Worm (Caenorhabditis elegans) whole organism, young adult: Measurements from ENCODE around the gene K09C6.8.

Source experiments
- F57A8.1 ChIP-seq: fragments of 200-800 bp; sonication (Bioruptor generic); optimal IDR thresholded peaks from 2 replicates; lab custom pipeline; 2018; ENCODE audit warnings: mild to moderate bottlenecking, missing genetic modification characterization, moderate library complexity, missing compliant biosample characterization
- Y79H2A.3 ChIP-seq: fragments of 200-800 bp; sonication (Bioruptor generic); conservative IDR thresholded peaks from 2 replicates; pipeline ENCODE4 v1.3.6; 2022; ENCODE audit warnings: missing genetic modification reagents, missing genetic modification characterization, missing compliant biosample characterization
- ceh-40 ChIP-seq: fragments of 200-800 bp; sonication (Bioruptor generic); IDR thresholded peaks from 2 replicates; pipeline ENCODE4 v1.3.6; 2022; ENCODE audit warnings: missing genetic modification characterization, missing compliant biosample characterization
- pha-4 ChIP-seq: fragments of 150-350 bp; sonication (generic microtip); optimal IDR thresholded peaks from 2 replicates; lab custom pipeline; 2014; ENCODE audit warnings: missing biosample characterization, missing genetic modification reagents, missing genetic modification characterization
- repo-1 ChIP-seq: sonication (generic microtip); optimal IDR thresholded peaks from 2 replicates; lab custom pipeline; 2017; ENCODE audit warnings: mild to moderate bottlenecking, missing genetic modification characterization, missing compliant biosample characterization
- somi-1 ChIP-seq: fragments of 200-800 bp; sonication (Bioruptor generic); optimal IDR thresholded peaks from 2 replicates; lab custom pipeline; 2018; ENCODE audit warnings: mild to moderate bottlenecking, missing genetic modification characterization, missing compliant biosample characterization
- tbx-9 ChIP-seq: sonication (generic microtip); optimal IDR thresholded peaks from 2 replicates; lab custom pipeline; 2016; ENCODE audit warnings: borderline replicate concordance, missing genetic modification characterization, inconsistent platforms, missing compliant biosample characterization

DNA sequence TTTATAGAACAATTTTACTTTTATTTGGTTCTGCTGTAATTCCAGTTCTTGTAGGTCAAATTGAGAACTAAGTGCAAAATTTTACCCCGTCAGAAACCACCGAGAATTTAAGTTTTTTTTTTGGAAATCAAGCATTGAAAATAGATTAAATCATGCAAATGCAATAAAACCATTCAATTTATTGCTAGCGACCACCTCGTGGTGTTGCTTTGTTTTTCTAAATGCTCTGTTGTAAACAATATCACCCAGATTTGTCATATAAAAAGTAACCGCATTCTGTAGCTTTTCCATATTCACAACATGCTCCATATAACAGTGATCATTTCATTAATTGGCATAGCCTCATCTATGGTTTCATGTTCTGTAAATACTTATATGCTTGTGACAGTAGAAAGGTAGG is 6.5 kb upstream of the K09C6.8 start, which contains the start of gene srbc-12:
- TF ChIP-seq somi-1 (no peak), F57A8.1 (GFP tag; lab: Kevin White, UChicago) (no peak), ceh-40 (GFP tag; lab: Robert Waterston, UW) (no peak), Y79H2A.3 (no peak), pha-4 (tag; lab: Kevin White, UChicago) (no peak), tbx-9 (tag; lab: Kevin White, UChicago) (no peak), repo-1 (tag; lab: Kevin White, UChicago) (no peak)
